Worm (Caenorhabditis elegans): ENCODE measurements around the gene ZK418.2.

The ZK418.2 gene

DNA sequence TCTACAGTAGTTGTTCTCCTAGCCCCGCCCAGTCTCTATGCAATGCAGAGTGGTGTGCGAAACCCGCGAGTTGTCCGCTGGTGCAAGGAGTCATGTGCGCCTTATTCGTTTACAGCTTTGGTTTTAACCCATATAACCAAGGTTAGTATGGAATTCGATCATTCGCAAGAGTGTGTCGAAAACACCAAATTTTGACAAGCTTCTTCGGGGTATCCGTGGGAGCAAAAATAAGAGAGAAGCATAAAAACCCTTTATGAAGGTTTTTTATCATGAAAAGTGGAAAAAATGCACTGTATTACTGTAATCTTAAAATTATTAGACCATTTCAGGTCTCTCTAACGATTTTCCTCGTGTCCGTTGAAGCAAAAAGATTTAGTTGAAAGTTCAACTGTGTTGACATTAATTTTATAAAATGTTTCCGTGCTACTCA lies 51.0 kb downstream of the ZK418.2 start (continued):
- peak; percentile 96 for TF ChIP-seq snpc-4 (tag; optimal IDR thresholded peaks at IDR 0.05)
- TF ChIP-seq C34B4.2 (tag; optimal IDR thresholded peaks at IDR 0.05): no peak
